Fruit fly (Drosophila melanogaster) Kc167 (cell line): Measurements from ENCODE around the gene Obp19b.
"Not testable (repeated sequence)": the region's sequence is repeated elsewhere in the genome, so short reads cannot be mapped to it uniquely, and the experiment has no call there.

Experiments used
- insv ChIP-seq: fragments of >200 bp; optimal IDR thresholded peaks from 3 replicates; lab custom pipeline; 2018; ENCODE audit warnings: missing external identifiers
- psq ChIP-seq: fragments of >200 bp; optimal IDR thresholded peaks from 2 replicates; lab custom pipeline; 2017; ENCODE audit warnings: missing external identifiers
- ttk ChIP-seq: sonication (Bioruptor generic); optimal IDR thresholded peaks from 2 replicates; lab custom pipeline; 2017; ENCODE audit warnings: missing external identifiers

- not testable (repeated sequence) for TF ChIP-seq insv (lab: Kevin White, UChicago); ttk (lab: Kevin White, UChicago); psq
These were observed 29.5 kb downstream of the Obp19b start, which contains the start of gene CG42578 for dm6 chrX:20446071-20446470.
